Worm (Caenorhabditis elegans) whole organism, late embryonic: ENCODE results near the gene D2096.10.

Source experiments
- C08G9.2 ChIP-seq: sonication (generic microtip); optimal IDR thresholded peaks from 2 replicates; lab custom pipeline; 2016; ENCODE audit warnings: mild to moderate bottlenecking, missing genetic modification characterization, moderate library complexity, missing compliant biosample characterization
- C38D4.7 ChIP-seq: fragments of 200-800 bp; sonication (Bioruptor generic); optimal IDR thresholded peaks from 2 replicates; lab custom pipeline; 2018; ENCODE audit warnings: mild to moderate bottlenecking, missing genetic modification characterization, moderate library complexity, missing compliant biosample characterization
- F13H6.1 ChIP-seq: sonication (generic microtip); optimal IDR thresholded peaks from 2 replicates; lab custom pipeline; 2016; ENCODE audit warnings: missing genetic modification characterization, missing compliant biosample characterization
- K09A11.1 ChIP-seq: sonication (generic microtip); optimal IDR thresholded peaks from 2 replicates; lab custom pipeline; 2017; ENCODE audit warnings: antibody characterized with exemption, mild to moderate bottlenecking, missing genetic modification characterization, missing compliant biosample characterization; ENCODE audit not compliant: insufficient read depth
- Y22D7AL.16 ChIP-seq: sonication (generic microtip); optimal IDR thresholded peaks from 2 replicates; lab custom pipeline; 2016; ENCODE audit warnings: missing genetic modification characterization, missing compliant biosample characterization
- ahr-1 ChIP-seq: sonication (generic microtip); optimal IDR thresholded peaks from 2 replicates; lab custom pipeline; 2016; ENCODE audit warnings: missing genetic modification characterization, missing compliant biosample characterization
- ama-1 ChIP-seq: fragments of 150-350 bp; optimal IDR thresholded peaks from 2 replicates; lab custom pipeline; 2014
- ceh-14 ChIP-seq: sonication (generic microtip); optimal IDR thresholded peaks from 2 replicates; lab custom pipeline; 2016; ENCODE audit warnings: missing genotype, missing genetic modification characterization, missing compliant biosample characterization
- ceh-18 ChIP-seq: sonication (generic microtip); optimal IDR thresholded peaks from 2 replicates; lab custom pipeline; 2016; ENCODE audit warnings: missing genetic modification characterization, missing compliant biosample characterization
- ceh-19 ChIP-seq: fragments of 200-800 bp; sonication (Bioruptor generic); optimal IDR thresholded peaks from 2 replicates; lab custom pipeline; 2018; ENCODE audit warnings: mild to moderate bottlenecking, missing genetic modification characterization, missing compliant biosample characterization
- ceh-2 ChIP-seq: sonication (generic microtip); optimal IDR thresholded peaks from 2 replicates; lab custom pipeline; 2016; ENCODE audit warnings: missing genotype, missing genetic modification characterization, missing compliant biosample characterization
- ceh-22 ChIP-seq: sonication (generic microtip); optimal IDR thresholded peaks from 2 replicates; lab custom pipeline; 2017; ENCODE audit warnings: missing biosample characterization, missing genetic modification characterization
- ceh-24 ChIP-seq: sonication (generic microtip); optimal IDR thresholded peaks from 2 replicates; lab custom pipeline; 2016; ENCODE audit warnings: mild to moderate bottlenecking, missing genetic modification characterization, missing compliant biosample characterization
- ceh-30 ChIP-seq: fragments of 150-350 bp; optimal IDR thresholded peaks from 2 replicates; lab custom pipeline; 2014; ENCODE audit warnings: missing biosample characterization, missing genetic modification characterization
- ceh-34 ChIP-seq: sonication (generic microtip); optimal IDR thresholded peaks from 2 replicates; lab custom pipeline; 2016; ENCODE audit warnings: mild to moderate bottlenecking, missing genetic modification characterization, missing compliant biosample characterization
- ceh-45 ChIP-seq: fragments of 200-800 bp; sonication (Bioruptor generic); IDR thresholded peaks from 2 replicates; pipeline ENCODE4 v1.3.6; 2022; ENCODE audit warnings: missing genetic modification reagents, missing genetic modification characterization, missing compliant biosample characterization
- ceh-6 ChIP-seq: fragments of 200-800 bp; sonication (Bioruptor generic); optimal IDR thresholded peaks from 2 replicates; lab custom pipeline; 2018; ENCODE audit warnings: mild to moderate bottlenecking, missing genetic modification characterization, missing compliant biosample characterization
- ceh-9 ChIP-seq: sonication (generic microtip); optimal IDR thresholded peaks from 2 replicates; lab custom pipeline; 2016; ENCODE audit warnings: mild to moderate bottlenecking, missing genetic modification characterization, inconsistent platforms, missing compliant biosample characterization
- che-1 ChIP-seq: sonication (generic microtip); optimal IDR thresholded peaks from 2 replicates; lab custom pipeline; 2016; ENCODE audit warnings: mild to moderate bottlenecking, missing genetic modification characterization, missing compliant biosample characterization
- dve-1 ChIP-seq: sonication (generic microtip); optimal IDR thresholded peaks from 2 replicates; lab custom pipeline; 2017; ENCODE audit warnings: antibody characterized with exemption, mild to moderate bottlenecking, missing genetic modification characterization, missing compliant biosample characterization
- elt-4 ChIP-seq: sonication (generic microtip); optimal IDR thresholded peaks from 2 replicates; lab custom pipeline; 2016; ENCODE audit warnings: missing genetic modification characterization, missing compliant biosample characterization
- ets-4 ChIP-seq: sonication (generic microtip); optimal IDR thresholded peaks from 2 replicates; lab custom pipeline; 2016; ENCODE audit warnings: missing genetic modification characterization, missing compliant biosample characterization
- fkh-10 ChIP-seq: fragments of 150-350 bp; optimal IDR thresholded peaks from 2 replicates; lab custom pipeline; 2014; ENCODE audit warnings: missing biosample characterization, missing genetic modification reagents, missing genetic modification characterization
- fkh-6 ChIP-seq: sonication (generic microtip); optimal IDR thresholded peaks from 2 replicates; lab custom pipeline; 2016; ENCODE audit warnings: missing genetic modification characterization, missing compliant biosample characterization
- gmeb-2 ChIP-seq: sonication (generic microtip); optimal IDR thresholded peaks from 2 replicates; lab custom pipeline; 2016; ENCODE audit warnings: missing genetic modification characterization, inconsistent platforms, missing compliant biosample characterization
- hlh-13 ChIP-seq: fragments of 200-800 bp; sonication (Bioruptor generic); optimal IDR thresholded peaks from 2 replicates; lab custom pipeline; 2018; ENCODE audit warnings: mild to moderate bottlenecking, missing genetic modification characterization, missing compliant biosample characterization
- hlh-15 ChIP-seq: sonication (generic microtip); optimal IDR thresholded peaks from 2 replicates; lab custom pipeline; 2016; ENCODE audit warnings: missing genetic modification characterization, missing compliant biosample characterization
- hlh-30 ChIP-seq: sonication (generic microtip); optimal IDR thresholded peaks from 2 replicates; lab custom pipeline; 2017; ENCODE audit warnings: antibody characterized with exemption, missing genetic modification characterization, missing compliant biosample characterization; ENCODE audit not compliant: insufficient read depth
- hlh-6 ChIP-seq: sonication (generic microtip); optimal IDR thresholded peaks from 2 replicates; lab custom pipeline; 2016; ENCODE audit warnings: missing genotype, missing genetic modification characterization, missing compliant biosample characterization
- hlh-8 ChIP-seq: sonication (generic microtip); optimal IDR thresholded peaks from 2 replicates; lab custom pipeline; 2016; ENCODE audit warnings: missing genotype, missing genetic modification characterization, missing compliant biosample characterization
- nhr-11 ChIP-seq: fragments of 150-350 bp; optimal IDR thresholded peaks from 2 replicates; lab custom pipeline; 2014; ENCODE audit warnings: missing biosample characterization, missing genetic modification characterization
- nhr-232 ChIP-seq: sonication (generic microtip); optimal IDR thresholded peaks from 2 replicates; lab custom pipeline; 2016; ENCODE audit warnings: missing genetic modification characterization, missing compliant biosample characterization
- odd-2 ChIP-seq: sonication (generic microtip); optimal IDR thresholded peaks from 2 replicates; lab custom pipeline; 2017; ENCODE audit warnings: antibody characterized with exemption, mild to moderate bottlenecking, missing genetic modification characterization, missing compliant biosample characterization
- pax-1 ChIP-seq: fragments of 150-350 bp; optimal IDR thresholded peaks from 2 replicates; lab custom pipeline; 2014; ENCODE audit warnings: missing biosample characterization, missing genetic modification characterization
- pqm-1 ChIP-seq: sonication (generic microtip); optimal IDR thresholded peaks from 2 replicates; lab custom pipeline; 2016; ENCODE audit warnings: missing genetic modification characterization, missing compliant biosample characterization
- syd-9 ChIP-seq: sonication (generic microtip); optimal IDR thresholded peaks from 2 replicates; lab custom pipeline; 2016; ENCODE audit warnings: mild to moderate bottlenecking, missing genetic modification characterization, moderate library complexity, missing compliant biosample characterization
- tbx-2 ChIP-seq: sonication (generic microtip); optimal IDR thresholded peaks from 2 replicates; lab custom pipeline; 2016; ENCODE audit warnings: missing genetic modification characterization, missing compliant biosample characterization
- tbx-7 ChIP-seq: sonication (generic microtip); optimal IDR thresholded peaks from 2 replicates; lab custom pipeline; 2016; ENCODE audit warnings: missing genotype, missing genetic modification characterization, missing compliant biosample characterization
- ttx-3 ChIP-seq: sonication (generic microtip); optimal IDR thresholded peaks from 2 replicates; lab custom pipeline; 2016; ENCODE audit warnings: missing genetic modification reagents, missing genetic modification characterization, missing compliant biosample characterization
- unc-42 ChIP-seq: sonication (generic microtip); optimal IDR thresholded peaks from 2 replicates; lab custom pipeline; 2016; ENCODE audit warnings: missing genotype, missing genetic modification characterization, missing compliant biosample characterization
- unc-55 ChIP-seq: sonication (generic microtip); optimal IDR thresholded peaks from 2 replicates; lab custom pipeline; 2017; ENCODE audit warnings: missing biosample characterization, missing genetic modification reagents, missing genetic modification characterization
- ztf-16 ChIP-seq: sonication (generic microtip); optimal IDR thresholded peaks from 2 replicates; lab custom pipeline; 2017; ENCODE audit warnings: missing genetic modification characterization, missing compliant biosample characterization

The D2096.10 gene

ce11 chrIV:8375381-8375780, 13.7 kb downstream of the D2096.10 start (continued):
- TF ChIP-seq ceh-34 (tag; lab: Kevin White, UChicago) (peak; percentile 87), gmeb-2 (tag; lab: Kevin White, UChicago) (peak; percentile 81), ceh-22 (tag; lab: Kevin White, UChicago) (no peak), ets-4 (tag; lab: Kevin White, UChicago) (peak; percentile 34), ceh-18 (peak; percentile 59), pax-1 (tag; lab: Kevin White, UChicago) (no peak), hlh-30 (peak; percentile 56), K09A11.1 (peak; percentile 67), hlh-15 (peak; percentile 67), ceh-45 (GFP tag; lab: Robert Waterston, UW) (peak; percentile 52; the same call in 1 of the 2 replicates), tbx-2 (tag; lab: Kevin White, UChicago) (peak; percentile 86), hlh-8 (tag; lab: Kevin White, UChicago) (peak; percentile 66), ceh-19 (peak; percentile 75), unc-42 (tag; lab: Kevin White, UChicago) (peak; percentile 61), hlh-13 (GFP tag; lab: Kevin White, UChicago) (peak; percentile 83), ahr-1 (tag; lab: Kevin White, UChicago) (peak; percentile 33), ceh-24 (tag; lab: Kevin White, UChicago) (no peak), ceh-2 (tag; lab: Kevin White, UChicago) (peak; percentile 77), Y22D7AL.16 (tag; lab: Kevin White, UChicago) (peak; percentile 70), che-1 (tag; lab: Kevin White, UChicago) (peak; percentile 86), nhr-232 (tag; lab: Kevin White, UChicago) (peak; percentile 82), unc-55 (GFP tag; lab: Kevin White, UChicago) (peak; percentile 65), fkh-10 (peak; percentile 73), hlh-6 (tag; lab: Kevin White, UChicago) (peak; percentile 89), syd-9 (tag; lab: Kevin White, UChicago) (peak; percentile 89), nhr-11 (tag; lab: Kevin White, UChicago) (no peak), C08G9.2 (tag; lab: Kevin White, UChicago) (peak; percentile 69), tbx-7 (peak; percentile 34), ceh-9 (tag; lab: Kevin White, UChicago) (peak; percentile 9), F13H6.1 (tag; lab: Kevin White, UChicago) (peak; percentile 64), C38D4.7 (GFP tag; lab: Kevin White, UChicago) (peak; percentile 87), ceh-30 (tag; lab: Kevin White, UChicago) (peak; percentile 53), ceh-14 (peak; percentile 62), ama-1 (lab: Kevin White, UChicago) (no peak), pqm-1 (tag; lab: Kevin White, UChicago) (peak; percentile 16), dve-1 (peak; percentile 85), elt-4 (tag; lab: Kevin White, UChicago) (no peak), fkh-6 (peak; percentile 80), ceh-6 (GFP tag; lab: Kevin White, UChicago) (peak; percentile 87), ztf-16 (tag; lab: Kevin White, UChicago) (peak; percentile 82)
- TF ChIP-seq, all 69 proteins: peak for 60

ce11 chrIV:8369135-8369534, 19.9 kb downstream of the D2096.10 start, which contains the start of gene D2096.6:
Gene D2096.6, minus strand, starts transcription at chrIV:8369235.
- TF ChIP-seq ttx-3, result no peak

- TF ChIP-seq odd-2 (tag; lab: Kevin White, UChicago), result no peak
Observed at ce11 chrIV:8367887-8368286, 21.2 kb downstream of the D2096.10 start.
